Worm (Caenorhabditis elegans): ENCODE measurements around the gene mgl-3.

- TF ChIP-seq egl-44 (GFP tag; IDR thresholded peaks at IDR 0.05) = no peak
- no peak for TF ChIP-seq aptf-3 (GFP tag; IDR thresholded peaks at IDR 0.05)
Observed at ce11 chrIV:5409112-5409511, 29.7 kb upstream of the mgl-3 start.
